Worm (Caenorhabditis elegans) whole organism, young adult: ENCODE results near the gene pqn-68.

Experiments
- F37B4.10 ChIP-seq: fragments of 200-800 bp; sonication (Bioruptor generic); IDR thresholded peaks from 2 replicates; pipeline ENCODE4 v1.3.6; 2022; ENCODE audit warnings: missing genetic modification characterization, missing compliant biosample characterization
- ama-1 ChIP-seq, 3 experiments: fragments of 150-350 bp in 1 of 3; sonication (generic microtip) in 2 of 3; optimal IDR thresholded peaks; 2 replicates each; lab custom pipeline; 2014 to 2018; ENCODE audit warnings: missing biosample characterization in 2 of 3, missing genetic modification characterization in 2 of 3, missing genetic modification reagents in 2 of 3
- chd-7 ChIP-seq: sonication (generic microtip); optimal IDR thresholded peaks from 2 replicates; lab custom pipeline; 2016; ENCODE audit warnings: mild to moderate bottlenecking, missing genetic modification characterization, moderate library complexity, missing compliant biosample characterization
- nfya-1 ChIP-seq: sonication (generic microtip); optimal IDR thresholded peaks from 2 replicates; lab custom pipeline; 2017; ENCODE audit warnings: antibody characterized with exemption, missing compliant biosample characterization, missing genetic modification characterization, borderline replicate concordance; ENCODE audit not compliant: insufficient read depth
- ztf-25 ChIP-seq: fragments of 200-800 bp; sonication (Bioruptor generic); IDR thresholded peaks from 2 replicates; pipeline ENCODE4 v1.3.6; 2022; ENCODE audit warnings: missing genetic modification reagents, missing genetic modification characterization, missing compliant biosample characterization

- TF ChIP-seq ztf-25 (GFP tag; lab: Robert Waterston, UW), result no peak
- no peak for TF ChIP-seq F37B4.10 (GFP tag; lab: Robert Waterston, UW)
- no peak for TF ChIP-seq chd-7 (tag; lab: Kevin White, UChicago)
- no peak for TF ChIP-seq ama-1 (optimal IDR thresholded peaks at IDR 0.05; lab: Kevin White, UChicago)
- TF ChIP-seq ama-1 (GFP tag; optimal IDR thresholded peaks at IDR 0.05; lab: Kevin White, UChicago), result no peak
- TF ChIP-seq nfya-1, result no peak
Measured at ce11 chrV:12909544-12910157, 42.8 kb upstream of the pqn-68 start, which contains the start of gene nid-1.
